Worm (Caenorhabditis elegans) whole organism, midembryonic: ENCODE measurements around the gene W08F4.10.
"Not testable (repeated sequence)": the region's sequence is repeated elsewhere in the genome, so short reads cannot be mapped to it uniquely, and the experiment has no call there.

Experiments used
- cog-1 ChIP-seq: sonication (generic microtip); optimal IDR thresholded peaks from 2 replicates; lab custom pipeline; 2016; ENCODE audit warnings: missing genetic modification characterization, missing compliant biosample characterization
- flt-1 ChIP-seq: fragments of 200-800 bp; sonication (Bioruptor generic); IDR thresholded peaks from 2 replicates; pipeline ENCODE4 v1.3.6; 2022; ENCODE audit warnings: missing genetic modification characterization, missing compliant biosample characterization
- klf-2 ChIP-seq: fragments of 200-800 bp; sonication (Bioruptor generic); conservative IDR thresholded peaks from 2 replicates; pipeline ENCODE4 v1.3.6; 2022; ENCODE audit warnings: missing genetic modification reagents, missing genetic modification characterization, missing compliant biosample characterization
- med-1 ChIP-seq: sonication (generic microtip); optimal IDR thresholded peaks from 2 replicates; lab custom pipeline; 2017; ENCODE audit warnings: missing genetic modification characterization, mild to moderate bottlenecking, missing compliant biosample characterization, antibody characterized with exemption, missing genetic modification reagents; ENCODE audit not compliant: insufficient read depth
- ref-1 ChIP-seq: fragments of 200-800 bp; sonication (Bioruptor generic); conservative IDR thresholded peaks from 2 replicates; pipeline ENCODE4 v1.3.6; 2022; ENCODE audit warnings: missing genetic modification reagents, missing genetic modification characterization, missing compliant biosample characterization
- tab-1 ChIP-seq: fragments of 200-800 bp; sonication (Bioruptor generic); IDR thresholded peaks from 2 replicates; pipeline ENCODE4 v1.3.6; 2022; ENCODE audit warnings: missing genetic modification characterization, missing compliant biosample characterization
- ztf-23 ChIP-seq: fragments of 200-800 bp; sonication (Bioruptor generic); IDR thresholded peaks from 2 replicates; pipeline ENCODE4 v1.3.6; 2022; ENCODE audit warnings: missing genetic modification reagents, missing genetic modification characterization, missing compliant biosample characterization
- ztf-29 ChIP-seq: fragments of 200-800 bp; sonication (Bioruptor generic); IDR thresholded peaks from 2 replicates; pipeline ENCODE4 v1.3.6; 2022; ENCODE audit warnings: missing genetic modification reagents, missing genetic modification characterization, missing compliant biosample characterization

- not testable (repeated sequence) for TF ChIP-seq med-1 (GFP tag; lab: Kevin White, UChicago); flt-1 (GFP tag; lab: Robert Waterston, UW); tab-1 (GFP tag; lab: Robert Waterston, UW); ztf-23 (GFP tag; lab: Robert Waterston, UW); ref-1 (GFP tag; lab: Robert Waterston, UW); klf-2; cog-1 (tag; lab: Kevin White, UChicago)
- TF ChIP-seq ztf-29, result peak; percentile 32; the same call in 1 of the 2 replicates
Observed at ce11 chrII:573580-573979, 17.4 kb downstream of the W08F4.10 start.
